Worm (Caenorhabditis elegans): Measurements from ENCODE around the gene nep-24.

DNA sequence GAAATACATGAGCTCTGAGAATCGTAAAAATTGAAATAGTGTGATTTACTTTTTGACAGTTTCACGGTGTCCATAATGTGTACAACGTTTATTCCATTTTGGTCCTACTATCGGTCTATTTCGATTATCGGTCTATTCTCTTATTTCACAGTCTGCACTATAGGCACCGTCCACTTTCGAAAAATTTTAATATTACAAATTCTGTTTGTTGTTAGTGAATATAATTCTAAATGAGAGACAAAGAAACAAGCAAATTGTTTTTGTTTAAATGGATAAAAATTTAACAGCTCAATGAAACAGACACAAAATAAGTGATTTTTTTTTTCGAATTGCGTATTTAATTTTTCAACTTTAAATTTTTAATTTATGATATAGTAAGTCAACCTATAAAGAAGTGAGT lies 26.0 kb upstream of the nep-24 start:
- no peak for TF ChIP-seq fkh-10 (GFP tag; optimal IDR thresholded peaks at IDR 0.05)
- no peak for TF ChIP-seq ztf-11 (tag; optimal IDR thresholded peaks at IDR 0.05)
- TF ChIP-seq snpc-4 (tag; optimal IDR thresholded peaks at IDR 0.05), result no peak
- no peak for TF ChIP-seq aly-2 (tag; optimal IDR thresholded peaks at IDR 0.05)
- TF ChIP-seq nhr-237 (tag; optimal IDR thresholded peaks at IDR 0.05), result no peak
- TF ChIP-seq ceh-82 (tag; optimal IDR thresholded peaks at IDR 0.05), result no peak
- TF ChIP-seq ctbp-1 (GFP tag; IDR thresholded peaks at IDR 0.05), result no peak
- TF ChIP-seq unc-62 (GFP tag; optimal IDR thresholded peaks at IDR 0.05 in 1 of 2), result peak in 1 of 2 experiments; percentile 91
- no peak for TF ChIP-seq unc-62 (tag; optimal IDR thresholded peaks at IDR 0.05)
- no peak for TF ChIP-seq lsy-2 (tag; optimal IDR thresholded peaks at IDR 0.05)
- TF ChIP-seq R02D3.7 (tag; optimal IDR thresholded peaks at IDR 0.05), result no peak
- no peak for TF ChIP-seq lin-39 (tag; optimal IDR thresholded peaks at IDR 0.05)
- no peak for TF ChIP-seq vab-7 (GFP tag; IDR thresholded peaks at IDR 0.05)
- no peak for TF ChIP-seq unc-39 (tag; optimal IDR thresholded peaks at IDR 0.05)

Measured in whole organism, L4 larva.